Worm (Caenorhabditis elegans) whole organism, mixed stage, embryonic: ENCODE data around the gene K09F5.4.

Source experiments
- blmp-1 ChIP-seq: fragments of 150-350 bp; optimal IDR thresholded peaks from 2 replicates; lab custom pipeline; 2014; ENCODE audit warnings: missing biosample characterization, missing genetic modification characterization
- cnd-1 ChIP-seq: fragments of 200-800 bp; sonication (Bioruptor generic); optimal IDR thresholded peaks from 2 replicates; lab custom pipeline; 2018; ENCODE audit warnings: mild to moderate bottlenecking, missing genetic modification characterization, missing compliant biosample characterization
- elt-3 ChIP-seq: fragments of 150-350 bp; optimal IDR thresholded peaks from 2 replicates; lab custom pipeline; 2014; ENCODE audit warnings: missing biosample characterization, missing genetic modification characterization
- lsy-2 ChIP-seq: fragments of 150-350 bp; optimal IDR thresholded peaks from 2 replicates; lab custom pipeline; 2014; ENCODE audit warnings: missing biosample characterization, missing genetic modification characterization
- mep-1 ChIP-seq: fragments of 150-350 bp; optimal IDR thresholded peaks from 2 replicates; lab custom pipeline; 2017; ENCODE audit warnings: missing biosample characterization, missing genetic modification reagents, missing genetic modification characterization, inconsistent platforms
- nhr-76 ChIP-seq: sonication (generic microtip); optimal IDR thresholded peaks from 2 replicates; lab custom pipeline; 2017; ENCODE audit warnings: missing biosample characterization, missing genetic modification characterization
- pha-4 ChIP-seq: fragments of 150-350 bp; optimal IDR thresholded peaks from 2 replicates; lab custom pipeline; 2018; ENCODE audit warnings: missing biosample characterization, missing genetic modification reagents, missing genetic modification characterization
- snpc-4 ChIP-seq: fragments of 150-350 bp; optimal IDR thresholded peaks from 2 replicates; lab custom pipeline; 2014; ENCODE audit warnings: missing biosample characterization, missing genetic modification characterization
- unc-62 ChIP-seq: fragments of 150-350 bp; optimal IDR thresholded peaks from 2 replicates; lab custom pipeline; 2014; ENCODE audit warnings: missing biosample characterization, missing genetic modification reagents, missing genetic modification characterization
- ztf-11 ChIP-seq: fragments of 150-350 bp; optimal IDR thresholded peaks from 2 replicates; lab custom pipeline; 2014; ENCODE audit warnings: missing biosample characterization, missing genetic modification characterization

ce11 chrX:7720565-7720964 is 10.0 kb upstream of the K09F5.4 start:
- TF ChIP-seq elt-3 (tag; lab: Kevin White, UChicago) (no peak), snpc-4 (no peak), lsy-2 (no peak), unc-62 (GFP tag; lab: Kevin White, UChicago) (no peak), blmp-1 (tag; lab: Kevin White, UChicago) (no peak), pha-4 (tag; lab: Kevin White, UChicago) (no peak), ztf-11 (tag; lab: Kevin White, UChicago) (no peak), cnd-1 (tag; lab: Kevin White, UChicago) (no peak), nhr-76 (tag; lab: Kevin White, UChicago) (no peak), mep-1 (tag; lab: Kevin White, UChicago) (no peak)
